Worm (Caenorhabditis elegans): Measurements from ENCODE around the gene lmtr-3.

The lmtr-3 gene

ce11 chrV:11113041-11113574, 10.9 kb upstream of the lmtr-3 start, which contains the start of gene erfa-3:
TSS of gene erfa-3 (minus strand) at chrV:11113091.
- peak; percentile 58 for TF ChIP-seq cog-1 (tag; optimal IDR thresholded peaks at IDR 0.05)
- TF ChIP-seq T22C8.4 (GFP tag; IDR thresholded peaks at IDR 0.05), result peak; percentile 66
- peak; percentile 72; the same call in 1 of the 2 replicates for TF ChIP-seq ztf-29 (GFP tag; IDR thresholded peaks at IDR 0.05)
- TF ChIP-seq ref-1 (GFP tag; conservative IDR thresholded peaks at IDR 0.05), result 0 out of 2 replicates have a peak, but pooled peaks have one; percentile 14
- peak; percentile 40; the same call in 1 of the 2 replicates for TF ChIP-seq klf-2 (GFP tag; conservative IDR thresholded peaks at IDR 0.05)
- peak; percentile 88 for TF ChIP-seq ztf-23 (GFP tag; IDR thresholded peaks at IDR 0.05)
- no peak; the same call in 1 of the 2 replicates for TF ChIP-seq tab-1 (GFP tag; IDR thresholded peaks at IDR 0.05)
- no peak; the same call in none of the 2 replicates for TF ChIP-seq flt-1 (GFP tag; IDR thresholded peaks at IDR 0.05)
- TF ChIP-seq med-1 (GFP tag; optimal IDR thresholded peaks at IDR 0.05; ENCODE audit: insufficient read depth), result peak; percentile 91

ce11 chrV:11113607-11114006, 10.4 kb upstream of the lmtr-3 start, which contains the start of gene math-33:
TSS of gene math-33 (plus strand) at chrV:11113907.
- TF ChIP-seq tab-1 (GFP tag; IDR thresholded peaks at IDR 0.05) (no peak), ztf-29 (GFP tag; IDR thresholded peaks at IDR 0.05) (no peak), T22C8.4 (GFP tag; IDR thresholded peaks at IDR 0.05) (no peak), ztf-23 (GFP tag; IDR thresholded peaks at IDR 0.05) (no peak), klf-2 (GFP tag; conservative IDR thresholded peaks at IDR 0.05) (no peak), cog-1 (tag; optimal IDR thresholded peaks at IDR 0.05) (no peak), flt-1 (GFP tag; IDR thresholded peaks at IDR 0.05) (no peak), ref-1 (GFP tag; conservative IDR thresholded peaks at IDR 0.05) (no peak), med-1 (GFP tag; optimal IDR thresholded peaks at IDR 0.05; ENCODE audit: insufficient read depth) (no peak)

ce11 chrV:11118179-11118725, 5.7 kb upstream of the lmtr-3 start:
- TF ChIP-seq klf-2 (GFP tag; conservative IDR thresholded peaks at IDR 0.05), result no peak
- no peak for TF ChIP-seq cog-1 (tag; optimal IDR thresholded peaks at IDR 0.05)
- TF ChIP-seq flt-1 (GFP tag; IDR thresholded peaks at IDR 0.05), result no peak
- no peak for TF ChIP-seq tab-1 (GFP tag; IDR thresholded peaks at IDR 0.05)
- no peak for TF ChIP-seq ztf-29 (GFP tag; IDR thresholded peaks at IDR 0.05)
- no peak for TF ChIP-seq ref-1 (GFP tag; conservative IDR thresholded peaks at IDR 0.05)
- no peak for TF ChIP-seq ztf-23 (GFP tag; IDR thresholded peaks at IDR 0.05)
- TF ChIP-seq T22C8.4 (GFP tag; IDR thresholded peaks at IDR 0.05), result no peak
- no peak for TF ChIP-seq med-1 (GFP tag; optimal IDR thresholded peaks at IDR 0.05; ENCODE audit: insufficient read depth)

ce11 chrV:11119294-11119755, 4.7 kb upstream of the lmtr-3 start, which contains the start of gene scb-1:
TSS of gene scb-1 (minus strand) at chrV:11119705.
- no peak for TF ChIP-seq ref-1 (GFP tag; conservative IDR thresholded peaks at IDR 0.05)
- no peak for TF ChIP-seq T22C8.4 (GFP tag; IDR thresholded peaks at IDR 0.05)
- TF ChIP-seq tab-1 (GFP tag; IDR thresholded peaks at IDR 0.05), result no peak
- no peak for TF ChIP-seq ztf-29 (GFP tag; IDR thresholded peaks at IDR 0.05)
- no peak for TF ChIP-seq med-1 (GFP tag; optimal IDR thresholded peaks at IDR 0.05; ENCODE audit: insufficient read depth)
- no peak for TF ChIP-seq ztf-23 (GFP tag; IDR thresholded peaks at IDR 0.05)
- no peak for TF ChIP-seq cog-1 (tag; optimal IDR thresholded peaks at IDR 0.05)
- TF ChIP-seq klf-2 (GFP tag; conservative IDR thresholded peaks at IDR 0.05), result no peak
- no peak for TF ChIP-seq flt-1 (GFP tag; IDR thresholded peaks at IDR 0.05)

- no peak for TF ChIP-seq klf-2 (GFP tag; conservative IDR thresholded peaks at IDR 0.05)
- TF ChIP-seq T22C8.4 (GFP tag; IDR thresholded peaks at IDR 0.05), result no peak
- no peak for TF ChIP-seq med-1 (GFP tag; optimal IDR thresholded peaks at IDR 0.05; ENCODE audit: insufficient read depth)
- no peak for TF ChIP-seq ztf-23 (GFP tag; IDR thresholded peaks at IDR 0.05)
- no peak for TF ChIP-seq tab-1 (GFP tag; IDR thresholded peaks at IDR 0.05)
- TF ChIP-seq ztf-29 (GFP tag; IDR thresholded peaks at IDR 0.05), result no peak
- TF ChIP-seq ref-1 (GFP tag; conservative IDR thresholded peaks at IDR 0.05), result no peak
- no peak for TF ChIP-seq flt-1 (GFP tag; IDR thresholded peaks at IDR 0.05)
- no peak for TF ChIP-seq cog-1 (tag; optimal IDR thresholded peaks at IDR 0.05)
These were observed 2.7 kb upstream of the lmtr-3 start for ce11 chrV:11121247-11121646.

ce11 chrV:11122466-11122865, 1.5 kb upstream of the lmtr-3 start, which contains the start of gene mboa-2:
TSS of gene mboa-2 (minus strand) at chrV:11122493.
- TF ChIP-seq ref-1 (GFP tag; conservative IDR thresholded peaks at IDR 0.05) (no peak), tab-1 (GFP tag; IDR thresholded peaks at IDR 0.05) (no peak), T22C8.4 (GFP tag; IDR thresholded peaks at IDR 0.05) (no peak), cog-1 (tag; optimal IDR thresholded peaks at IDR 0.05) (no peak)

- no peak for TF ChIP-seq ztf-29 (GFP tag; IDR thresholded peaks at IDR 0.05)
- no peak for TF ChIP-seq med-1 (GFP tag; optimal IDR thresholded peaks at IDR 0.05; ENCODE audit: insufficient read depth)
- no peak for TF ChIP-seq ref-1 (GFP tag; conservative IDR thresholded peaks at IDR 0.05)
- TF ChIP-seq flt-1 (GFP tag; IDR thresholded peaks at IDR 0.05), result no peak
- no peak for TF ChIP-seq tab-1 (GFP tag; IDR thresholded peaks at IDR 0.05)
- TF ChIP-seq cog-1 (tag; optimal IDR thresholded peaks at IDR 0.05), result no peak
- no peak for TF ChIP-seq ztf-23 (GFP tag; IDR thresholded peaks at IDR 0.05)
These were observed 936 bp downstream of the lmtr-3 start, which contains the start of gene C06H2.2 for ce11 chrV:11124922-11125321. TSS of gene C06H2.2 (plus strand) at chrV:11125222.

ce11 chrV:11127197-11127596, 3.2 kb downstream of the lmtr-3 start, which contains the start of gene jmjd-5:
TSS of gene jmjd-5 (plus strand) at chrV:11127497.
- no peak for TF ChIP-seq T22C8.4 (GFP tag; IDR thresholded peaks at IDR 0.05)
- TF ChIP-seq ref-1 (GFP tag; conservative IDR thresholded peaks at IDR 0.05), result no peak
- TF ChIP-seq klf-2 (GFP tag; conservative IDR thresholded peaks at IDR 0.05), result no peak
- TF ChIP-seq ztf-23 (GFP tag; IDR thresholded peaks at IDR 0.05), result no peak
- no peak for TF ChIP-seq tab-1 (GFP tag; IDR thresholded peaks at IDR 0.05)

- TF ChIP-seq ztf-23 (GFP tag; IDR thresholded peaks at IDR 0.05) (no peak), ref-1 (GFP tag; conservative IDR thresholded peaks at IDR 0.05) (no peak), flt-1 (GFP tag; IDR thresholded peaks at IDR 0.05) (no peak), med-1 (GFP tag; optimal IDR thresholded peaks at IDR 0.05; ENCODE audit: insufficient read depth) (no peak), tab-1 (GFP tag; IDR thresholded peaks at IDR 0.05) (no peak), cog-1 (tag; optimal IDR thresholded peaks at IDR 0.05) (no peak), ztf-29 (GFP tag; IDR thresholded peaks at IDR 0.05) (no peak), klf-2 (GFP tag; conservative IDR thresholded peaks at IDR 0.05) (no peak), T22C8.4 (GFP tag; IDR thresholded peaks at IDR 0.05) (no peak)
These were observed 7.8 kb downstream of the lmtr-3 start for ce11 chrV:11131801-11132200.
